Worm (Caenorhabditis elegans): ENCODE data around the gene cpf-2.

Gene cpf-2

ce11 chrIII:13268856-13269255, at the start of gene cpf-2 (continued):
- TF ChIP-seq dpl-1 (GFP tag; optimal IDR thresholded peaks at IDR 0.05) = no peak
- no peak for TF ChIP-seq nhr-80 (tag; optimal IDR thresholded peaks at IDR 0.05)
- TF ChIP-seq him-1 (tag; optimal IDR thresholded peaks at IDR 0.05) = peak; percentile 84
- TF ChIP-seq mes-4 (tag; optimal IDR thresholded peaks at IDR 0.05) = no peak
- no peak; the same call in 1 of the 2 replicates for TF ChIP-seq zfh-2 (GFP tag; conservative IDR thresholded peaks at IDR 0.05)
- TF ChIP-seq chd-7 (tag; optimal IDR thresholded peaks at IDR 0.05) = peak; percentile 13
- no peak for TF ChIP-seq aptf-3 (GFP tag; IDR thresholded peaks at IDR 0.05)
- peak in 1 of 2 experiments; percentile 51 for TF ChIP-seq let-607 (tag; optimal IDR thresholded peaks at IDR 0.05)
- no peak for TF ChIP-seq Y95B8A.8 (GFP tag; IDR thresholded peaks at IDR 0.05)
- TF ChIP-seq somi-1 (GFP tag; optimal IDR thresholded peaks at IDR 0.05) = no peak
- TF ChIP-seq T26A5.8 (tag; optimal IDR thresholded peaks at IDR 0.05) = no peak
- peak; percentile 20 for TF ChIP-seq ceh-27 (GFP tag; optimal IDR thresholded peaks at IDR 0.05)
- TF ChIP-seq F55B11.4 (tag; optimal IDR thresholded peaks at IDR 0.05; ENCODE audit: borderline replicate concordance, insufficient read depth) = no peak
- no peak for TF ChIP-seq nfya-1 (tag; optimal IDR thresholded peaks at IDR 0.05; ENCODE audit: borderline replicate concordance, insufficient read depth)
- no peak for TF ChIP-seq ceh-91 (GFP tag; IDR thresholded peaks at IDR 0.05)
- TF ChIP-seq D2030.7 (GFP tag; IDR thresholded peaks at IDR 0.05) = 0 out of 2 replicates have a peak, but pooled peaks have one; percentile 24
- peak; percentile 23; the same call in 1 of the 2 replicates for TF ChIP-seq rcor-1 (GFP tag; IDR thresholded peaks at IDR 0.05)
- TF ChIP-seq sdz-38 (tag; optimal IDR thresholded peaks at IDR 0.05) = no peak
- TF ChIP-seq attf-3 (GFP tag; conservative IDR thresholded peaks at IDR 0.05) = no peak
- TF ChIP-seq tbx-9 (tag; optimal IDR thresholded peaks at IDR 0.05; ENCODE audit: borderline replicate concordance) = no peak
- no peak for TF ChIP-seq snpc-4 (GFP tag; optimal IDR thresholded peaks at IDR 0.05)
- peak in 2 of 4 experiments; percentile 15 to 22 for TF ChIP-seq snpc-4 (tag; optimal IDR thresholded peaks at IDR 0.05)
- TF ChIP-seq madf-10 (tag; optimal IDR thresholded peaks at IDR 0.05) = peak; percentile 23
- no peak for TF ChIP-seq sea-2 (GFP tag; IDR thresholded peaks at IDR 0.05)
- no peak for TF ChIP-seq snpc-1.1 (tag; optimal IDR thresholded peaks at IDR 0.05; ENCODE audit: insufficient read depth)
- TF ChIP-seq attf-6 (GFP tag; IDR thresholded peaks at IDR 0.05) = no peak
- TF ChIP-seq lir-1 (GFP tag; conservative IDR thresholded peaks at IDR 0.05) = no peak
- peak; percentile 48 for TF ChIP-seq atf-7 (tag; optimal IDR thresholded peaks at IDR 0.05)
- peak; percentile 1 for TF ChIP-seq hrde-1 (tag; optimal IDR thresholded peaks at IDR 0.05; ENCODE audit: borderline replicate concordance)
- TF ChIP-seq hlh-26 (GFP tag; conservative IDR thresholded peaks at IDR 0.05) = no peak
- TF ChIP-seq lin-35 (GFP tag; optimal IDR thresholded peaks at IDR 0.05) = peak in 1 of 3 experiments; percentile 35
- peak; percentile 48; the same call in 1 of the 2 replicates for TF ChIP-seq nfyb-1 (GFP tag; IDR thresholded peaks at IDR 0.05)
- no peak for TF ChIP-seq die-1 (tag; optimal IDR thresholded peaks at IDR 0.05)
- peak; percentile 14 for TF ChIP-seq tlf-1 (GFP tag; optimal IDR thresholded peaks at IDR 0.05)
- TF ChIP-seq B0336.3 (GFP tag; IDR thresholded peaks at IDR 0.05) = peak; percentile 41; the same call in 1 of the 2 replicates
- peak; percentile 30 for TF ChIP-seq lsl-1 (GFP tag; optimal IDR thresholded peaks at IDR 0.05)
- peak; percentile 43 for TF ChIP-seq hmg-1.2 (GFP tag; IDR thresholded peaks at IDR 0.05)
- no peak for TF ChIP-seq hlh-12 (tag; optimal IDR thresholded peaks at IDR 0.05)
- TF ChIP-seq akir-1 (GFP tag; optimal IDR thresholded peaks at IDR 0.05) = no peak
- no peak for TF ChIP-seq hmg-20 (GFP tag; IDR thresholded peaks at IDR 0.05)
- TF ChIP-seq unc-62 (GFP tag; optimal IDR thresholded peaks at IDR 0.05) = no peak
- TF ChIP-seq ceh-40 (GFP tag; IDR thresholded peaks at IDR 0.05) = peak; percentile 19; the same call in 1 of the 2 replicates
- 0 out of 2 replicates have a peak, but pooled peaks have one; percentile 15 for TF ChIP-seq ztf-6 (GFP tag; IDR thresholded peaks at IDR 0.05)
- TF ChIP-seq rec-8 (tag; optimal IDR thresholded peaks at IDR 0.05) = no peak
- no peak for TF ChIP-seq cebp-1 (GFP tag; IDR thresholded peaks at IDR 0.05)
- TF ChIP-seq cebp-1 (tag; optimal IDR thresholded peaks at IDR 0.05) = peak; percentile 69
- peak; percentile 70 for TF ChIP-seq lin-40 (tag; optimal IDR thresholded peaks at IDR 0.05)
- no peak for TF ChIP-seq nhr-179 (tag; optimal IDR thresholded peaks at IDR 0.05)

Measured in whole organism, young adult.